Fruit fly (Drosophila melanogaster): ENCODE measurements around the gene Ugt302C1.

Gene Ugt302C1

dm6 chr3R:11196648-11197388, 39.9 kb downstream of the Ugt302C1 start (continued):
- peak; percentile 95 for TF ChIP-seq onecut (GFP tag; IDR thresholded peaks at IDR 0.05)
- TF ChIP-seq bcd (GFP tag; optimal IDR thresholded peaks at IDR 0.05): peak; percentile 100
- peak; percentile 99 for TF ChIP-seq CG18619 (GFP tag; optimal IDR thresholded peaks at IDR 0.05)
- TF ChIP-seq HHEX (GFP tag; optimal IDR thresholded peaks at IDR 0.05): peak; percentile 98
- TF ChIP-seq ssp (GFP tag; IDR thresholded peaks at IDR 0.05): peak; percentile 95
- peak; percentile 95 for TF ChIP-seq CG8924 (tag; optimal IDR thresholded peaks at IDR 0.05)
- no peak for TF ChIP-seq inv (GFP tag; IDR thresholded peaks at IDR 0.05; ENCODE audit: partially characterized antibody)
- peak; percentile 98 for TF ChIP-seq rib (GFP tag; IDR thresholded peaks at IDR 0.05)
- peak; percentile 98 for TF ChIP-seq Aef1 (GFP tag; IDR thresholded peaks at IDR 0.05)
- TF ChIP-seq Jarid2 (GFP tag; optimal IDR thresholded peaks at IDR 0.05): peak; percentile 91
- TF ChIP-seq NK7.1 (GFP tag; optimal IDR thresholded peaks at IDR 0.05): no peak
- TF ChIP-seq CG12744 (GFP tag; optimal IDR thresholded peaks at IDR 0.05): peak; percentile 63
- TF ChIP-seq Drgx (GFP tag; IDR thresholded peaks at IDR 0.05): peak; percentile 98
- peak; percentile 88 for TF ChIP-seq CG17802 (tag; optimal IDR thresholded peaks at IDR 0.05)
- TF ChIP-seq Atf-2 (GFP tag; optimal IDR thresholded peaks at IDR 0.05): peak; percentile 74
- TF ChIP-seq Sox102F (GFP tag; optimal IDR thresholded peaks at IDR 0.05): peak; percentile 99
- TF ChIP-seq crc (GFP tag; optimal IDR thresholded peaks at IDR 0.05): peak; percentile 65
- peak; percentile 90 for TF ChIP-seq Rx (GFP tag; IDR thresholded peaks at IDR 0.05)
- peak; percentile 99 for TF ChIP-seq CG9215 (GFP tag; IDR thresholded peaks at IDR 0.05)
- no peak for TF ChIP-seq CG42726 (GFP tag; IDR thresholded peaks at IDR 0.05; ENCODE audit: partially characterized antibody)
- TF ChIP-seq Hsf (GFP tag; optimal IDR thresholded peaks at IDR 0.05): peak; percentile 97
- TF ChIP-seq CG13287 (GFP tag; IDR thresholded peaks at IDR 0.05; ENCODE audit: partially characterized antibody): peak; percentile 20; the same call in 1 of the 2 replicates
- peak; percentile 86 for TF ChIP-seq CG11696 (GFP tag; IDR thresholded peaks at IDR 0.05)
- TF ChIP-seq nerfin-2 (GFP tag; IDR thresholded peaks at IDR 0.05; ENCODE audit: partially characterized antibody): no peak
- peak; percentile 99 for TF ChIP-seq phol (tag; optimal IDR thresholded peaks at IDR 0.05)
- TF ChIP-seq CG32772 (GFP tag; IDR thresholded peaks at IDR 0.05): peak; percentile 98
- TF ChIP-seq CG2875 (GFP tag; optimal IDR thresholded peaks at IDR 0.05): peak; percentile 96
- no peak; the same call in 1 of the 2 replicates for TF ChIP-seq amos (GFP tag; IDR thresholded peaks at IDR 0.05; ENCODE audit: partially characterized antibody)
- no peak for TF ChIP-seq CG8478 (optimal IDR thresholded peaks at IDR 0.05)
- TF ChIP-seq CG12071 (GFP tag; optimal IDR thresholded peaks at IDR 0.05): peak; percentile 91
- TF ChIP-seq ind (GFP tag; optimal IDR thresholded peaks at IDR 0.05): peak; percentile 98
- TF ChIP-seq Mes4 (GFP tag; optimal IDR thresholded peaks at IDR 0.05): peak; percentile 80
- peak; percentile 96 for TF ChIP-seq CG18476 (GFP tag; optimal IDR thresholded peaks at IDR 0.05)
- peak; percentile 14 for TF ChIP-seq BEAF-32 (GFP tag; optimal IDR thresholded peaks at IDR 0.05)
- no peak; the same call in 1 of the 2 replicates for TF ChIP-seq bbx (GFP tag; IDR thresholded peaks at IDR 0.05; ENCODE audit: partially characterized antibody)
- peak; percentile 99 for TF ChIP-seq PHDP (tag; optimal IDR thresholded peaks at IDR 0.05)
- TF ChIP-seq CG9609 (GFP tag; optimal IDR thresholded peaks at IDR 0.05): peak; percentile 88
- TF ChIP-seq Rfx (GFP tag; IDR thresholded peaks at IDR 0.05): peak; percentile 98
- TF ChIP-seq CG13624 (GFP tag; optimal IDR thresholded peaks at IDR 0.05): peak; percentile 97
- TF ChIP-seq tll (GFP tag; optimal IDR thresholded peaks at IDR 0.05): peak in 1 of 2 experiments; percentile 81
- TF ChIP-seq CG17912 (GFP tag; optimal IDR thresholded peaks at IDR 0.05): peak; percentile 85
- TF ChIP-seq MTF-1 (GFP tag; optimal IDR thresholded peaks at IDR 0.05; ENCODE audit: borderline replicate concordance): peak; percentile 84
- peak; percentile 96 for TF ChIP-seq pho (GFP tag; optimal IDR thresholded peaks at IDR 0.05)
- peak; percentile 93 for TF ChIP-seq CG11560 (tag; IDR thresholded peaks at IDR 0.05)
- TF ChIP-seq CG14050 (GFP tag; IDR thresholded peaks at IDR 0.05): peak; percentile 97
- TF ChIP-seq HLH4C (GFP tag; IDR thresholded peaks at IDR 0.05; ENCODE audit: partially characterized antibody): no peak
- TF ChIP-seq CG10209 (GFP tag; optimal IDR thresholded peaks at IDR 0.05): peak; percentile 99
- TF ChIP-seq crol (GFP tag; IDR thresholded peaks at IDR 0.05): peak; percentile 73
